Fruit fly (Drosophila melanogaster) whole organism, prepupa: ENCODE data around the gene Uba5.

Source experiments
- Blimp-1 ChIP-seq: fragments of 200-800 bp; sonication (Bioruptor generic); optimal IDR thresholded peaks from 3 replicates; lab custom pipeline; 2017; ENCODE audit warnings: missing biosample characterization, missing genetic modification characterization, mild to moderate bottlenecking, moderate library complexity, missing genetic modification reagents
- CG10631 ChIP-seq: fragments of 200-800 bp; sonication (Bioruptor generic); optimal IDR thresholded peaks from 2 replicates; lab custom pipeline; 2016; ENCODE audit warnings: missing biosample characterization, missing genetic modification characterization
- CG10669 ChIP-seq: fragments of 200-800 bp; sonication (Bioruptor generic); optimal IDR thresholded peaks from 3 replicates; lab custom pipeline; 2018; ENCODE audit warnings: missing biosample characterization, mild to moderate bottlenecking, missing genetic modification characterization, moderate library complexity
- CG11294 ChIP-seq: fragments of 200-800 bp; sonication (Bioruptor generic); IDR thresholded peaks from 2 replicates; pipeline ENCODE4 v1.3.6; 2022; ENCODE audit warnings: missing biosample characterization, missing genetic modification characterization
- CG11762 ChIP-seq: fragments of 200-800 bp; sonication (Bioruptor generic); optimal IDR thresholded peaks from 3 replicates; lab custom pipeline; 2016; ENCODE audit warnings: missing biosample characterization, missing genetic modification characterization; ENCODE audit not compliant: insufficient read depth
- CG11902 ChIP-seq: fragments of 200-800 bp; sonication (Bioruptor generic); optimal IDR thresholded peaks from 3 replicates; lab custom pipeline; 2016; ENCODE audit warnings: missing biosample characterization, missing genetic modification characterization
- CG15336 ChIP-seq: fragments of 200-800 bp; sonication (Bioruptor generic); IDR thresholded peaks from 2 replicates; pipeline ENCODE4 v1.3.6; 2022; ENCODE audit warnings: missing biosample characterization, missing genetic modification characterization
- CG16779 ChIP-seq: fragments of 200-800 bp; sonication (Bioruptor generic); optimal IDR thresholded peaks from 3 replicates; lab custom pipeline; 2017; ENCODE audit warnings: missing biosample characterization, mild to moderate bottlenecking, missing genetic modification characterization
- CG3032 ChIP-seq: fragments of 200-800 bp; optimal IDR thresholded peaks from 2 replicates; lab custom pipeline; 2019; ENCODE audit warnings: missing biosample characterization, mild to moderate bottlenecking, missing genetic modification characterization, moderate library complexity
- CG31627 ChIP-seq: fragments of 200-800 bp; sonication (Bioruptor generic); optimal IDR thresholded peaks from 3 replicates; lab custom pipeline; 2016; ENCODE audit warnings: missing biosample characterization, missing genetic modification characterization
- CG32006 ChIP-seq: fragments of 200-800 bp; sonication (Bioruptor generic); optimal IDR thresholded peaks from 3 replicates; lab custom pipeline; 2017; ENCODE audit warnings: missing biosample characterization, mild to moderate bottlenecking, missing genetic modification characterization
- CG3919 ChIP-seq: fragments of 200-800 bp; sonication (Bioruptor generic); optimal IDR thresholded peaks from 3 replicates; lab custom pipeline; 2016; ENCODE audit warnings: missing biosample characterization, missing genetic modification characterization
- CG4318 ChIP-seq: fragments of 200-800 bp; sonication (Bioruptor generic); optimal IDR thresholded peaks from 3 replicates; lab custom pipeline; 2017; ENCODE audit warnings: missing biosample characterization, mild to moderate bottlenecking, missing genetic modification characterization
- CG6163 ChIP-seq: fragments of 200-800 bp; sonication (Bioruptor generic); IDR thresholded peaks from 3 replicates; pipeline ENCODE4 v1.3.6; 2022; ENCODE audit warnings: missing biosample characterization, missing genetic modification characterization
- CG6276 ChIP-seq: fragments of 200-800 bp; sonication (Bioruptor generic); optimal IDR thresholded peaks from 2 replicates; lab custom pipeline; 2017; ENCODE audit warnings: missing biosample characterization, mild to moderate bottlenecking, missing genetic modification characterization
- CG6792 ChIP-seq: fragments of 200-800 bp; sonication (Bioruptor generic); optimal IDR thresholded peaks from 3 replicates; lab custom pipeline; 2016; ENCODE audit warnings: missing biosample characterization, missing genetic modification characterization
- CG6854 ChIP-seq: fragments of 200-800 bp; sonication (Bioruptor generic); optimal IDR thresholded peaks from 2 replicates; lab custom pipeline; 2017; ENCODE audit warnings: missing biosample characterization, mild to moderate bottlenecking, missing genetic modification characterization
- CG7368 ChIP-seq: fragments of 200-800 bp; sonication (Bioruptor generic); optimal IDR thresholded peaks from 3 replicates; lab custom pipeline; 2016; ENCODE audit warnings: missing biosample characterization, missing genetic modification characterization
- CG8119 ChIP-seq: fragments of 200-800 bp; sonication (Bioruptor generic); IDR thresholded peaks from 3 replicates; pipeline ENCODE4 v1.3.6; 2022; ENCODE audit warnings: missing biosample characterization, missing genetic modification characterization
- CG8632 ChIP-seq: fragments of 200-800 bp; sonication (Bioruptor generic); optimal IDR thresholded peaks from 3 replicates; lab custom pipeline; 2016; ENCODE audit warnings: missing biosample characterization, missing genetic modification characterization
- Eip75B ChIP-seq: fragments of 200-800 bp; sonication (Bioruptor generic); optimal IDR thresholded peaks from 3 replicates; lab custom pipeline; 2016; ENCODE audit warnings: missing biosample characterization, missing genetic modification characterization
- Eip78C ChIP-seq: fragments of 200-800 bp; sonication (Bioruptor generic); peaks from one replicate; lab custom pipeline; 2016; ENCODE audit warnings: missing biosample characterization, missing genetic modification characterization
- Eip93F ChIP-seq: fragments of 200-800 bp; sonication (Bioruptor generic); optimal IDR thresholded peaks from 2 replicates; lab custom pipeline; 2016; ENCODE audit warnings: missing biosample characterization, mild to moderate bottlenecking, missing genetic modification characterization
- Ets21C ChIP-seq: fragments of 200-800 bp; sonication (Bioruptor generic); optimal IDR thresholded peaks from 3 replicates; lab custom pipeline; 2016; ENCODE audit warnings: missing biosample characterization, missing genetic modification characterization
- Ets96B ChIP-seq: fragments of 200-800 bp; optimal IDR thresholded peaks from 2 replicates; lab custom pipeline; 2019; ENCODE audit warnings: missing biosample characterization, mild to moderate bottlenecking, missing genetic modification characterization, moderate library complexity
- Gug ChIP-seq: fragments of 200-800 bp; sonication (Bioruptor generic); IDR thresholded peaks from 2 replicates; pipeline ENCODE4 v1.3.6; 2022; ENCODE audit warnings: missing biosample characterization, missing genetic modification characterization
- Hr39 ChIP-seq: fragments of 200-800 bp; sonication (Bioruptor generic); optimal IDR thresholded peaks from 2 replicates; lab custom pipeline; 2016; ENCODE audit warnings: missing biosample characterization, missing genetic modification characterization
- Hr4 ChIP-seq: fragments of 200-800 bp; sonication (Bioruptor generic); optimal IDR thresholded peaks from 3 replicates; lab custom pipeline; 2016; ENCODE audit warnings: missing biosample characterization, missing genetic modification characterization
- Lpt ChIP-seq: fragments of 200-800 bp; sonication (Bioruptor generic); optimal IDR thresholded peaks from 3 replicates; lab custom pipeline; 2016; ENCODE audit warnings: missing biosample characterization, missing genetic modification characterization
- Met ChIP-seq: fragments of 200-800 bp; sonication (Bioruptor generic); optimal IDR thresholded peaks from 3 replicates; lab custom pipeline; 2016; ENCODE audit warnings: missing biosample characterization, missing genetic modification characterization
- OdsH ChIP-seq: fragments of 200-800 bp; sonication (Bioruptor generic); optimal IDR thresholded peaks from 3 replicates; lab custom pipeline; 2016; ENCODE audit warnings: missing biosample characterization, missing genetic modification characterization
- Sox14 ChIP-seq: fragments of 200-800 bp; sonication (Bioruptor generic); optimal IDR thresholded peaks from 3 replicates; lab custom pipeline; 2016; ENCODE audit warnings: missing biosample characterization, missing genetic modification characterization
- achi ChIP-seq: fragments of 200-800 bp; sonication (Bioruptor generic); optimal IDR thresholded peaks from 3 replicates; lab custom pipeline; 2016; ENCODE audit warnings: missing biosample characterization, missing genetic modification characterization
- acj6 ChIP-seq: fragments of 200-800 bp; sonication (Bioruptor generic); optimal IDR thresholded peaks from 3 replicates; lab custom pipeline; 2016; ENCODE audit warnings: missing biosample characterization, missing genetic modification characterization
- dac ChIP-seq: fragments of 200-800 bp; sonication (Bioruptor generic); optimal IDR thresholded peaks from 2 replicates; lab custom pipeline; 2017; ENCODE audit warnings: missing biosample characterization, mild to moderate bottlenecking, missing genetic modification characterization
- eg ChIP-seq: fragments of 200-800 bp; sonication (Bioruptor generic); IDR thresholded peaks from 3 replicates; pipeline ENCODE4 v1.3.6; 2022; ENCODE audit warnings: missing biosample characterization, missing genetic modification characterization
- esn ChIP-seq: fragments of 200-800 bp; sonication (Bioruptor generic); optimal IDR thresholded peaks from 2 replicates; lab custom pipeline; 2016; ENCODE audit warnings: missing biosample characterization, mild to moderate bottlenecking, missing genetic modification characterization, moderate library complexity
- fd59A ChIP-seq: fragments of 200-800 bp; sonication (Bioruptor generic); optimal IDR thresholded peaks from 2 replicates; lab custom pipeline; 2017; ENCODE audit warnings: missing biosample characterization, mild to moderate bottlenecking, missing genetic modification characterization, missing genetic modification reagents
- fkh ChIP-seq: fragments of 200-800 bp; sonication (Bioruptor generic); optimal IDR thresholded peaks from 3 replicates; lab custom pipeline; 2017; ENCODE audit warnings: missing biosample characterization, mild to moderate bottlenecking, missing genetic modification characterization, moderate library complexity
- lz ChIP-seq: fragments of 200-800 bp; sonication (Bioruptor generic); optimal IDR thresholded peaks from 3 replicates; lab custom pipeline; 2016; ENCODE audit warnings: missing biosample characterization, missing genetic modification characterization
- net ChIP-seq: fragments of 200-800 bp; sonication (Bioruptor generic); optimal IDR thresholded peaks from 3 replicates; lab custom pipeline; 2016; ENCODE audit warnings: missing biosample characterization, missing genetic modification characterization
- pdm3 ChIP-seq: fragments of 200-800 bp; sonication (Bioruptor generic); optimal IDR thresholded peaks from 3 replicates; lab custom pipeline; 2016; ENCODE audit warnings: missing biosample characterization, missing genetic modification characterization
- salr ChIP-seq, 2 experiments: fragments of 200-800 bp; sonication (Bioruptor generic); optimal IDR thresholded peaks; 3 replicates each; lab custom pipeline; 2016 to 2018; ENCODE audit warnings: missing biosample characterization in 2 of 2, missing genetic modification characterization in 2 of 2, mild to moderate bottlenecking in 1 of 2
- ss ChIP-seq, 2 experiments: fragments of 200-800 bp; sonication (Bioruptor generic); optimal IDR thresholded peaks; 2 replicates in 1 of 2; 3 replicates in 1 of 2; lab custom pipeline; 2017 to 2018; ENCODE audit warnings: mild to moderate bottlenecking in 2 of 2, missing biosample characterization in 2 of 2, missing genetic modification characterization in 2 of 2, moderate library complexity in 1 of 2

Uba5 gene

DNA sequence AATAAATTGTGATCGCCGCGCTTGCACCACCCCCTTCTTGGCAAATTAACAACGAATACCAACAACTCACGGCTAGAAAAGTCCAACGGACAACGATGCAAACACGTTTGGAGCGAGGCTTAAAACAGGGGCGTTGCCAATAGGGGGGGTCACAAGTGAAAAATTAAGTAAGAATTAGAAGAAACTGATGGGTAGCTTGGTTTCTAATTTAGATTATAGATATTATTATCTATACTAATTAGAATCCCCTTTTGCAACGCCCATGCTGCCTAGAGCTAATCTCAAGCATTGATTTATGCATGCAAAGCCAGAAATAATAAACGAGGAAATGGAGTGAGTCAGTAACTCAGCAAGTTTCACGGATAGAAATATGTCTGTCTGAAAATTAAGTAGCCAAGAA is 35.1 kb downstream of the Uba5 start:
- TF ChIP-seq acj6: peak; percentile 57
- TF ChIP-seq CG3032 (tag; lab: Kevin White, UChicago): peak; percentile 46
- peak; percentile 91 for TF ChIP-seq CG6163
- TF ChIP-seq fkh: peak; percentile 3
- peak; percentile 59 for TF ChIP-seq CG10631
- TF ChIP-seq Blimp-1 (GFP tag; lab: Kevin White, UChicago): no peak
- TF ChIP-seq Gug (GFP tag; lab: Robert Waterston, UW): peak; percentile 89
- peak; percentile 41 for TF ChIP-seq CG16779 (tag; lab: Kevin White, UChicago)
- peak; percentile 24 for TF ChIP-seq Eip75B
- peak; percentile 21 for TF ChIP-seq CG7368
- TF ChIP-seq net (GFP tag; lab: Kevin White, UChicago): peak; percentile 71
- no peak for TF ChIP-seq Hr39 (GFP tag; lab: Kevin White, UChicago)
- peak; percentile 73 for TF ChIP-seq OdsH (GFP tag; lab: Kevin White, UChicago)
- TF ChIP-seq CG31627: no peak
- peak; percentile 24 for TF ChIP-seq Sox14
- no peak for TF ChIP-seq lz (GFP tag; lab: Kevin White, UChicago)
- no peak for TF ChIP-seq CG6854 (GFP tag; lab: Kevin White, UChicago)
- TF ChIP-seq Ets21C (GFP tag; lab: Kevin White, UChicago): no peak
- TF ChIP-seq Hr4: peak; percentile 76
- peak; percentile 80 for TF ChIP-seq dac (GFP tag; lab: Kevin White, UChicago)
- no peak for TF ChIP-seq ss (GFP tag; optimal IDR thresholded peaks at IDR 0.05; lab: Kevin White, UChicago)
- TF ChIP-seq Lpt (GFP tag; lab: Kevin White, UChicago): peak; percentile 80
- TF ChIP-seq CG15336 (GFP tag; lab: Robert Waterston, UW): peak; percentile 92
- TF ChIP-seq CG11762 (GFP tag; lab: Kevin White, UChicago): peak; percentile 18
- peak; percentile 61 for TF ChIP-seq pdm3
- TF ChIP-seq salr (GFP tag; optimal IDR thresholded peaks at IDR 0.05; lab: Kevin White, UChicago): peak in 1 of 2 experiments; percentile 53
- TF ChIP-seq CG6276 (GFP tag; lab: Kevin White, UChicago): peak; percentile 90
- peak; percentile 80 for TF ChIP-seq CG4318 (GFP tag; lab: Kevin White, UChicago)
- no peak for TF ChIP-seq Met (GFP tag; lab: Kevin White, UChicago)
- TF ChIP-seq CG3919 (GFP tag; lab: Kevin White, UChicago): peak; percentile 60
- no peak for TF ChIP-seq fd59A (GFP tag; lab: Kevin White, UChicago)
- peak; percentile 36 for TF ChIP-seq CG10669
- peak; percentile 74 for TF ChIP-seq achi (GFP tag; lab: Kevin White, UChicago)
- TF ChIP-seq eg (GFP tag; lab: Robert Waterston, UW): peak; percentile 96
- peak; percentile 90 for TF ChIP-seq CG8119 (GFP tag; lab: Robert Waterston, UW)
- peak; percentile 90 for TF ChIP-seq CG11294 (GFP tag; lab: Robert Waterston, UW)
- TF ChIP-seq Ets96B: peak; percentile 33
- TF ChIP-seq CG32006 (GFP tag; lab: Kevin White, UChicago): peak; percentile 88
- TF ChIP-seq Eip78C: peak; percentile 74
- no peak for TF ChIP-seq CG6792 (GFP tag; lab: Kevin White, UChicago)

DNA sequence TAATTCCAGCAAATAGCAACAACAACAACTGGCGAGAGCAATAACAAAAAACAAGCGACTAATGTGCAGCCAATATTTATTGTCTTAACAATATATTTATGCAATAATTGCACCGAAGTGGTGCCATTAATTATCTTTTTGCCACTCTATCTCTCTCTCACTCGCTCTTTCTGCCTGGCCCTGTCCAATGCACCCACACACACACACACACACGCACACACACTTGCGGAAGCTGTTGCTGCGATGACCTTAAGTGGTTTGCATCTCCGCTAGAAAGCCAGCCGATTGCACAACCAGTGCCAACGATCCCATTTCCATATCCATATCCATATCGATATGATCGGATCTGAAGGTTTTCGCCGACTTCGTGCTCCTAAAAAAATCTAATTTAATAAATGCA is 36.9 kb downstream of the Uba5 start:
- TF ChIP-seq Ets21C (GFP tag; lab: Kevin White, UChicago) (no peak), esn (no peak), Gug (GFP tag; lab: Robert Waterston, UW) (no peak), salr (GFP tag; optimal IDR thresholded peaks at IDR 0.05; lab: Kevin White, UChicago) (no peak), CG6854 (GFP tag; lab: Kevin White, UChicago) (no peak), CG3032 (tag; lab: Kevin White, UChicago) (no peak), CG11902 (GFP tag; lab: Kevin White, UChicago) (no peak), fd59A (GFP tag; lab: Kevin White, UChicago) (no peak), ss (GFP tag; optimal IDR thresholded peaks at IDR 0.05; lab: Kevin White, UChicago) (no peak), CG8632 (GFP tag; lab: Kevin White, UChicago) (no peak), CG31627 (no peak), CG11294 (GFP tag; lab: Robert Waterston, UW) (no peak), CG6792 (GFP tag; lab: Kevin White, UChicago) (no peak), CG16779 (tag; lab: Kevin White, UChicago) (no peak), Eip93F (GFP tag; lab: Kevin White, UChicago) (no peak), Hr39 (GFP tag; lab: Kevin White, UChicago) (no peak), Lpt (GFP tag; lab: Kevin White, UChicago) (no peak)
